Worm (Caenorhabditis elegans) whole organism, L4/young adult: ENCODE results near the gene C50F4.6.

Experiments used
- W03F9.2 ChIP-seq: fragments of 150-350 bp; optimal IDR thresholded peaks from 2 replicates; lab custom pipeline; 2014; ENCODE audit warnings: missing biosample characterization, missing genetic modification characterization
- dao-5 ChIP-seq: sonication (generic microtip); optimal IDR thresholded peaks from 2 replicates; lab custom pipeline; 2016; ENCODE audit warnings: missing genotype, missing genetic modification characterization, moderate library complexity, missing compliant biosample characterization
- him-1 ChIP-seq: sonication (generic microtip); optimal IDR thresholded peaks from 2 replicates; lab custom pipeline; 2016; ENCODE audit warnings: missing genotype, missing genetic modification reagents, missing genetic modification characterization, missing compliant biosample characterization

ce11 chrV:9546042-9546581, at the start of gene C50F4.6:
- no peak for TF ChIP-seq W03F9.2 (tag; lab: Kevin White, UChicago)
- TF ChIP-seq him-1: no peak
- no peak for TF ChIP-seq dao-5 (tag; lab: Kevin White, UChicago)
